Worm (Caenorhabditis elegans) whole organism, L1 larva: Measurements from ENCODE around the gene ubc-13.

Experiments used
- F16B12.6 ChIP-seq: fragments of 150-350 bp; optimal IDR thresholded peaks from 2 replicates; lab custom pipeline; 2014; ENCODE audit warnings: missing biosample characterization, missing genetic modification characterization
- elt-2 ChIP-seq: sonication (generic microtip); optimal IDR thresholded peaks from 2 replicates; lab custom pipeline; 2016; ENCODE audit warnings: missing genetic modification characterization, mild to moderate bottlenecking, inconsistent platforms, missing compliant biosample characterization, missing genetic modification reagents
- fkh-10 ChIP-seq: sonication (generic microtip); optimal IDR thresholded peaks from 2 replicates; lab custom pipeline; 2017; ENCODE audit warnings: missing biosample characterization, missing genetic modification reagents, missing genetic modification characterization
- lin-13 ChIP-seq: fragments of 150-350 bp; optimal IDR thresholded peaks from 2 replicates; lab custom pipeline; 2014; ENCODE audit warnings: missing biosample characterization, missing genetic modification reagents, missing genetic modification characterization
- lsy-2 ChIP-seq, 2 experiments: fragments of 150-350 bp; optimal IDR thresholded peaks; 2 replicates each; lab custom pipeline; 2014; ENCODE audit warnings: missing biosample characterization in 2 of 2, missing genetic modification characterization in 2 of 2
- mdl-1 ChIP-seq, 2 experiments: fragments of 150-350 bp; optimal IDR thresholded peaks; 2 replicates each; lab custom pipeline; 2014 to 2017; ENCODE audit warnings: missing biosample characterization in 2 of 2, missing genetic modification characterization in 2 of 2, inconsistent platforms in 1 of 2
- nhr-77 ChIP-seq: fragments of 150-350 bp; optimal IDR thresholded peaks from 2 replicates; lab custom pipeline; 2014; ENCODE audit warnings: missing biosample characterization, missing genetic modification characterization
- sptf-1 ChIP-seq: fragments of 150-350 bp; optimal IDR thresholded peaks from 2 replicates; lab custom pipeline; 2014; ENCODE audit warnings: missing biosample characterization, missing genetic modification characterization
- unc-62 ChIP-seq: fragments of 150-350 bp; optimal IDR thresholded peaks from 2 replicates; lab custom pipeline; 2014; ENCODE audit warnings: missing biosample characterization, missing genetic modification reagents, missing genetic modification characterization
- unc-86 ChIP-seq: sonication (generic microtip); optimal IDR thresholded peaks from 2 replicates; lab custom pipeline; 2016; ENCODE audit warnings: missing genetic modification characterization, missing compliant biosample characterization
- vab-15 ChIP-seq: sonication (generic microtip); optimal IDR thresholded peaks from 2 replicates; lab custom pipeline; 2017; ENCODE audit warnings: missing genotype, mild to moderate bottlenecking, missing genetic modification characterization, missing compliant biosample characterization
- ztf-11 ChIP-seq, 2 experiments: sonication (generic microtip); optimal IDR thresholded peaks; 2 replicates each; lab custom pipeline; 2016 to 2017; ENCODE audit warnings: missing genetic modification characterization in 2 of 2, missing biosample characterization in 1 of 2, missing compliant biosample characterization in 1 of 2

ce11 chrIV:2891535-2892233, 33.8 kb downstream of the ubc-13 start:
- no peak for TF ChIP-seq unc-86 (tag; lab: Kevin White, UChicago)
- TF ChIP-seq ztf-11 (tag; optimal IDR thresholded peaks at IDR 0.05; lab: Kevin White, UChicago) = no peak
- TF ChIP-seq lsy-2 (tag; optimal IDR thresholded peaks at IDR 0.05; lab: Kevin White, UChicago) = no peak
- TF ChIP-seq sptf-1 (tag; lab: Kevin White, UChicago) = no peak
- TF ChIP-seq elt-2 (tag; lab: Kevin White, UChicago) = no peak
- no peak for TF ChIP-seq lin-13
- TF ChIP-seq mdl-1 (tag; optimal IDR thresholded peaks at IDR 0.05; lab: Kevin White, UChicago) = no peak
- no peak for TF ChIP-seq fkh-10
- no peak for TF ChIP-seq F16B12.6 (tag; lab: Kevin White, UChicago)
- TF ChIP-seq unc-62 = no peak
- no peak for TF ChIP-seq nhr-77 (tag; lab: Kevin White, UChicago)
- TF ChIP-seq vab-15 (tag; lab: Kevin White, UChicago) = no peak
